Fruit fly (Drosophila melanogaster) whole organism, prepupa: Measurements from ENCODE around the gene Clbn.

Experiments used
- Blimp-1 ChIP-seq: fragments of 200-800 bp; sonication (Bioruptor generic); optimal IDR thresholded peaks from 3 replicates; lab custom pipeline; 2017; ENCODE audit warnings: missing biosample characterization, missing genetic modification characterization, mild to moderate bottlenecking, moderate library complexity, missing genetic modification reagents
- CG10631 ChIP-seq: fragments of 200-800 bp; sonication (Bioruptor generic); optimal IDR thresholded peaks from 2 replicates; lab custom pipeline; 2016; ENCODE audit warnings: missing biosample characterization, missing genetic modification characterization
- CG10669 ChIP-seq: fragments of 200-800 bp; sonication (Bioruptor generic); optimal IDR thresholded peaks from 3 replicates; lab custom pipeline; 2018; ENCODE audit warnings: missing biosample characterization, mild to moderate bottlenecking, missing genetic modification characterization, moderate library complexity
- CG11294 ChIP-seq: fragments of 200-800 bp; sonication (Bioruptor generic); IDR thresholded peaks from 2 replicates; pipeline ENCODE4 v1.3.6; 2022; ENCODE audit warnings: missing biosample characterization, missing genetic modification characterization
- CG16779 ChIP-seq: fragments of 200-800 bp; sonication (Bioruptor generic); optimal IDR thresholded peaks from 3 replicates; lab custom pipeline; 2017; ENCODE audit warnings: missing biosample characterization, mild to moderate bottlenecking, missing genetic modification characterization
- CG3032 ChIP-seq: fragments of 200-800 bp; optimal IDR thresholded peaks from 2 replicates; lab custom pipeline; 2019; ENCODE audit warnings: missing biosample characterization, mild to moderate bottlenecking, missing genetic modification characterization, moderate library complexity
- CG31627 ChIP-seq: fragments of 200-800 bp; sonication (Bioruptor generic); optimal IDR thresholded peaks from 3 replicates; lab custom pipeline; 2016; ENCODE audit warnings: missing biosample characterization, missing genetic modification characterization
- CG32006 ChIP-seq: fragments of 200-800 bp; sonication (Bioruptor generic); optimal IDR thresholded peaks from 3 replicates; lab custom pipeline; 2017; ENCODE audit warnings: missing biosample characterization, mild to moderate bottlenecking, missing genetic modification characterization
- CG3919 ChIP-seq: fragments of 200-800 bp; sonication (Bioruptor generic); optimal IDR thresholded peaks from 3 replicates; lab custom pipeline; 2016; ENCODE audit warnings: missing biosample characterization, missing genetic modification characterization
- CG4318 ChIP-seq: fragments of 200-800 bp; sonication (Bioruptor generic); optimal IDR thresholded peaks from 3 replicates; lab custom pipeline; 2017; ENCODE audit warnings: missing biosample characterization, mild to moderate bottlenecking, missing genetic modification characterization
- CG6163 ChIP-seq: fragments of 200-800 bp; sonication (Bioruptor generic); IDR thresholded peaks from 3 replicates; pipeline ENCODE4 v1.3.6; 2022; ENCODE audit warnings: missing biosample characterization, missing genetic modification characterization
- CG6792 ChIP-seq: fragments of 200-800 bp; sonication (Bioruptor generic); optimal IDR thresholded peaks from 3 replicates; lab custom pipeline; 2016; ENCODE audit warnings: missing biosample characterization, missing genetic modification characterization
- CG6854 ChIP-seq: fragments of 200-800 bp; sonication (Bioruptor generic); optimal IDR thresholded peaks from 2 replicates; lab custom pipeline; 2017; ENCODE audit warnings: missing biosample characterization, mild to moderate bottlenecking, missing genetic modification characterization
- CG7368 ChIP-seq: fragments of 200-800 bp; sonication (Bioruptor generic); optimal IDR thresholded peaks from 3 replicates; lab custom pipeline; 2016; ENCODE audit warnings: missing biosample characterization, missing genetic modification characterization
- CG8319 ChIP-seq: fragments of 200-800 bp; sonication (Bioruptor generic); optimal IDR thresholded peaks from 3 replicates; lab custom pipeline; 2016; ENCODE audit warnings: missing biosample characterization, missing genetic modification characterization
- CG8632 ChIP-seq: fragments of 200-800 bp; sonication (Bioruptor generic); optimal IDR thresholded peaks from 3 replicates; lab custom pipeline; 2016; ENCODE audit warnings: missing biosample characterization, missing genetic modification characterization
- CG9139 ChIP-seq: fragments of 200-800 bp; sonication (Bioruptor generic); optimal IDR thresholded peaks from 3 replicates; lab custom pipeline; 2017; ENCODE audit warnings: missing biosample characterization, mild to moderate bottlenecking, missing genetic modification characterization
- Eip75B ChIP-seq: fragments of 200-800 bp; sonication (Bioruptor generic); optimal IDR thresholded peaks from 3 replicates; lab custom pipeline; 2016; ENCODE audit warnings: missing biosample characterization, missing genetic modification characterization
- Eip78C ChIP-seq: fragments of 200-800 bp; sonication (Bioruptor generic); peaks from one replicate; lab custom pipeline; 2016; ENCODE audit warnings: missing biosample characterization, missing genetic modification characterization
- Eip93F ChIP-seq: fragments of 200-800 bp; sonication (Bioruptor generic); optimal IDR thresholded peaks from 2 replicates; lab custom pipeline; 2016; ENCODE audit warnings: missing biosample characterization, mild to moderate bottlenecking, missing genetic modification characterization
- Ets21C ChIP-seq: fragments of 200-800 bp; sonication (Bioruptor generic); optimal IDR thresholded peaks from 3 replicates; lab custom pipeline; 2016; ENCODE audit warnings: missing biosample characterization, missing genetic modification characterization
- Ets96B ChIP-seq: fragments of 200-800 bp; optimal IDR thresholded peaks from 2 replicates; lab custom pipeline; 2019; ENCODE audit warnings: missing biosample characterization, mild to moderate bottlenecking, missing genetic modification characterization, moderate library complexity
- Gug ChIP-seq: fragments of 200-800 bp; sonication (Bioruptor generic); IDR thresholded peaks from 2 replicates; pipeline ENCODE4 v1.3.6; 2022; ENCODE audit warnings: missing biosample characterization, missing genetic modification characterization
- Hr38 ChIP-seq: sonication (Bioruptor generic); optimal IDR thresholded peaks from 2 replicates; lab custom pipeline; 2016; ENCODE audit warnings: missing biosample characterization, missing genetic modification characterization
- Hr4 ChIP-seq: fragments of 200-800 bp; sonication (Bioruptor generic); optimal IDR thresholded peaks from 3 replicates; lab custom pipeline; 2016; ENCODE audit warnings: missing biosample characterization, missing genetic modification characterization
- Met ChIP-seq: fragments of 200-800 bp; sonication (Bioruptor generic); optimal IDR thresholded peaks from 3 replicates; lab custom pipeline; 2016; ENCODE audit warnings: missing biosample characterization, missing genetic modification characterization
- Smox ChIP-seq: fragments of 200-800 bp; sonication (Bioruptor generic); optimal IDR thresholded peaks from 3 replicates; lab custom pipeline; 2016; ENCODE audit warnings: missing biosample characterization, missing genetic modification characterization
- Sox102F ChIP-seq: fragments of 200-800 bp; sonication (Bioruptor generic); optimal IDR thresholded peaks from 2 replicates; lab custom pipeline; 2016; ENCODE audit warnings: missing biosample characterization, mild to moderate bottlenecking, missing genetic modification characterization
- Sox15 ChIP-seq: fragments of 200-800 bp; sonication (Bioruptor generic); optimal IDR thresholded peaks from 3 replicates; lab custom pipeline; 2016; ENCODE audit warnings: missing biosample characterization, missing genetic modification characterization
- achi ChIP-seq: fragments of 200-800 bp; sonication (Bioruptor generic); optimal IDR thresholded peaks from 3 replicates; lab custom pipeline; 2016; ENCODE audit warnings: missing biosample characterization, missing genetic modification characterization
- acj6 ChIP-seq: fragments of 200-800 bp; sonication (Bioruptor generic); optimal IDR thresholded peaks from 3 replicates; lab custom pipeline; 2016; ENCODE audit warnings: missing biosample characterization, missing genetic modification characterization
- dsx ChIP-seq: fragments of 200-800 bp; optimal IDR thresholded peaks from 3 replicates; lab custom pipeline; 2019; ENCODE audit warnings: missing biosample characterization, mild to moderate bottlenecking, missing genetic modification characterization, moderate library complexity; ENCODE audit not compliant: poor library complexity, severe bottlenecking
- eg ChIP-seq: fragments of 200-800 bp; sonication (Bioruptor generic); IDR thresholded peaks from 3 replicates; pipeline ENCODE4 v1.3.6; 2022; ENCODE audit warnings: missing biosample characterization, missing genetic modification characterization
- fd59A ChIP-seq: fragments of 200-800 bp; sonication (Bioruptor generic); optimal IDR thresholded peaks from 2 replicates; lab custom pipeline; 2017; ENCODE audit warnings: missing biosample characterization, mild to moderate bottlenecking, missing genetic modification characterization, missing genetic modification reagents
- fd85E ChIP-seq: fragments of 200-800 bp; sonication (Bioruptor generic); optimal IDR thresholded peaks from 3 replicates; lab custom pipeline; 2016; ENCODE audit warnings: missing biosample characterization, missing genetic modification characterization
- fkh ChIP-seq: fragments of 200-800 bp; sonication (Bioruptor generic); optimal IDR thresholded peaks from 3 replicates; lab custom pipeline; 2017; ENCODE audit warnings: missing biosample characterization, mild to moderate bottlenecking, missing genetic modification characterization, moderate library complexity
- net ChIP-seq: fragments of 200-800 bp; sonication (Bioruptor generic); optimal IDR thresholded peaks from 3 replicates; lab custom pipeline; 2016; ENCODE audit warnings: missing biosample characterization, missing genetic modification characterization
- pdm3 ChIP-seq: fragments of 200-800 bp; sonication (Bioruptor generic); optimal IDR thresholded peaks from 3 replicates; lab custom pipeline; 2016; ENCODE audit warnings: missing biosample characterization, missing genetic modification characterization
- salr ChIP-seq, 2 experiments: fragments of 200-800 bp; sonication (Bioruptor generic); optimal IDR thresholded peaks; 3 replicates each; lab custom pipeline; 2016 to 2018; ENCODE audit warnings: missing biosample characterization in 2 of 2, missing genetic modification characterization in 2 of 2, mild to moderate bottlenecking in 1 of 2
- ss ChIP-seq, 2 experiments: fragments of 200-800 bp; sonication (Bioruptor generic); optimal IDR thresholded peaks; 2 replicates in 1 of 2; 3 replicates in 1 of 2; lab custom pipeline; 2017 to 2018; ENCODE audit warnings: mild to moderate bottlenecking in 2 of 2, missing biosample characterization in 2 of 2, missing genetic modification characterization in 2 of 2, moderate library complexity in 1 of 2
- svp ChIP-seq: fragments of 200-800 bp; sonication (Bioruptor generic); peaks from one replicate; lab custom pipeline; 2016; ENCODE audit warnings: missing biosample characterization, missing genetic modification characterization
- topi ChIP-seq: fragments of 200-800 bp; sonication (Bioruptor generic); optimal IDR thresholded peaks from 3 replicates; lab custom pipeline; 2016; ENCODE audit warnings: missing biosample characterization, missing genetic modification characterization
- vri ChIP-seq: fragments of 200-800 bp; sonication (Bioruptor generic); optimal IDR thresholded peaks from 3 replicates; lab custom pipeline; 2016; ENCODE audit warnings: missing biosample characterization, mild to moderate bottlenecking, missing genetic modification characterization

The Clbn gene

dm6 chr3R:25174244-25174643, 46.9 kb downstream of the Clbn start (continued):
- TF ChIP-seq Blimp-1 (GFP tag; lab: Kevin White, UChicago) (peak; percentile 9), Ets21C (GFP tag; lab: Kevin White, UChicago) (peak; percentile 63), CG11294 (GFP tag; lab: Robert Waterston, UW) (no peak), CG6163 (GFP tag; lab: Robert Waterston, UW) (peak; percentile 45; the same call in 1 of the 3 replicates), eg (GFP tag; lab: Robert Waterston, UW) (no peak), topi (peak; percentile 68), fd85E (no peak), Sox102F (peak; percentile 49), CG16779 (tag; lab: Kevin White, UChicago) (peak; percentile 23), dsx (GFP tag; lab: Kevin White, UChicago) (peak; percentile 58), pdm3 (GFP tag; lab: Kevin White, UChicago) (peak; percentile 56), Sox15 (peak; percentile 40), CG6792 (GFP tag; lab: Kevin White, UChicago) (peak; percentile 58), Gug (GFP tag; lab: Robert Waterston, UW) (no peak), Hr38 (GFP tag; lab: Kevin White, UChicago) (no peak), CG8632 (GFP tag; lab: Kevin White, UChicago) (peak; percentile 50), Ets96B (peak; percentile 69), CG10631 (GFP tag; lab: Kevin White, UChicago) (peak; percentile 50), ss (GFP tag; optimal IDR thresholded peaks at IDR 0.05; lab: Kevin White, UChicago) (peak; percentile 26 to 55), net (GFP tag; lab: Kevin White, UChicago) (peak; percentile 40), CG9139 (peak; percentile 58), CG10669 (GFP tag; lab: Kevin White, UChicago) (peak; percentile 70), Eip75B (GFP tag; lab: Kevin White, UChicago) (peak; percentile 63), fkh (GFP tag; lab: Kevin White, UChicago) (no peak), Hr4 (GFP tag; lab: Kevin White, UChicago) (no peak)

dm6 chr3R:25176517-25176916, 49.2 kb downstream of the Clbn start:
- TF ChIP-seq CG8319 (GFP tag; lab: Kevin White, UChicago) (no peak), CG10631 (GFP tag; lab: Kevin White, UChicago) (peak; percentile 2), CG3919 (GFP tag; lab: Kevin White, UChicago) (peak; percentile 1), CG31627 (peak; percentile 12), CG32006 (GFP tag; lab: Kevin White, UChicago) (no peak), Eip78C (GFP tag; lab: Kevin White, UChicago) (peak; percentile 52)

dm6 chr3R:25177429-25177828, 50.1 kb downstream of the Clbn start:
- TF ChIP-seq svp (GFP tag; lab: Kevin White, UChicago) (peak; percentile 12), CG7368 (GFP tag; lab: Kevin White, UChicago) (no peak), CG6792 (GFP tag; lab: Kevin White, UChicago) (no peak), CG11294 (GFP tag; lab: Robert Waterston, UW) (no peak), Eip78C (GFP tag; lab: Kevin White, UChicago) (peak; percentile 72), Gug (GFP tag; lab: Robert Waterston, UW) (no peak)

- TF ChIP-seq salr (GFP tag; optimal IDR thresholded peaks at IDR 0.05; lab: Kevin White, UChicago) (peak; percentile 48 to 67), Eip78C (GFP tag; lab: Kevin White, UChicago) (peak; percentile 56), achi (peak; percentile 61), fkh (GFP tag; lab: Kevin White, UChicago) (no peak), Hr38 (GFP tag; lab: Kevin White, UChicago) (no peak), Gug (GFP tag; lab: Robert Waterston, UW) (no peak), CG3919 (GFP tag; lab: Kevin White, UChicago) (peak; percentile 74), CG4318 (GFP tag; lab: Kevin White, UChicago) (peak; percentile 27), pdm3 (GFP tag; lab: Kevin White, UChicago) (peak; percentile 83), Met (GFP tag; lab: Kevin White, UChicago) (peak; percentile 89), Smox (GFP tag; lab: Kevin White, UChicago) (peak; percentile 87), CG32006 (GFP tag; lab: Kevin White, UChicago) (peak; percentile 68), CG3032 (peak; percentile 77), CG8319 (GFP tag; lab: Kevin White, UChicago) (peak; percentile 35), Eip93F (GFP tag; lab: Kevin White, UChicago) (peak; percentile 37), CG6854 (no peak), CG31627 (peak; percentile 88), Hr4 (GFP tag; lab: Kevin White, UChicago) (peak; percentile 56), Blimp-1 (GFP tag; lab: Kevin White, UChicago) (peak; percentile 48), acj6 (GFP tag; lab: Kevin White, UChicago) (peak; percentile 88), CG6792 (GFP tag; lab: Kevin White, UChicago) (peak; percentile 77), fd85E (no peak), fd59A (GFP tag; lab: Kevin White, UChicago) (peak; percentile 77), vri (GFP tag; lab: Kevin White, UChicago) (peak; percentile 83), CG8632 (GFP tag; lab: Kevin White, UChicago) (peak; percentile 77), Ets21C (GFP tag; lab: Kevin White, UChicago) (peak; percentile 67)
Measured at dm6 chr3R:25178521-25178920, 51.2 kb downstream of the Clbn start.
